Fruit fly (Drosophila melanogaster): Measurements from ENCODE around the gene CG43082.
A peak's percentile ranks its signal among the peaks of the same experiment; 100 is the strongest.

Gene CG43082

DNA sequence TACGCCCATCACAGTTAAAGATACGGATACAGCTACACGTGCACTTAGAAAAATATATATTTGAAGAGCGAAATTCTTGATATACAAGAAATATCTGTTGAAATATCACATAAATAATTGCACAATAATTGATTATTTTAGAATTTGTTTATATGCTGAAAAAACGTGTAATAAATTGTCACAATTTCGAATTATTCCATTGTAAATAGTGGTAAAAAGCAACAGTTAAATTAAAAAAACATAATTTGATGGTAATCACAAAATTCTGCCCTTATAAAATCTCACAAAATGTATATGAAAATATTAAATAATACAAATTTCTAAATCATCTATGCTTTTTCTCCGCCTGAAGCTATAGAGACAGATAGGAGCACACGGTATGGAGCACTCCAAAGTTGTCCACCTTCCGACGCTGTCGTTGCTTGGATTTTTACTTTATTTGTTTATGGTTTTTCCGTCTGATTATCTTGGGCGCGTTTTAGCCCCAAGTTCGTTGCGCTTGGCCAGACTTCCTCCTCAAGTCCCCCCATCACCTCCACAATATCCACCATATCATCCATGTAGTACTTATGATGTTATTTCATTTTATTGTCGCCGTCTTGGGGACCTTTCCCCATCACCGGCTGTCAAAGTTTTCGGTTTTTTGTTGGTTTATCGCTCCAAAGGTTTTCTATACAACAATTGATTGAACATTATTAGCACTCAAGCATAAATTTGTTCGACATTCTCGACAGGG lies 42.8 kb downstream of the CG43082 start (continued):
- TF ChIP-seq tap (tag; optimal IDR thresholded peaks at IDR 0.05) = peak; percentile 0
- no peak for TF ChIP-seq eyg (GFP tag; optimal IDR thresholded peaks at IDR 0.05)
- TF ChIP-seq CG6683 (GFP tag; optimal IDR thresholded peaks at IDR 0.05) = peak; percentile 12
- TF ChIP-seq CG12104 (GFP tag; optimal IDR thresholded peaks at IDR 0.05) = peak; percentile 55
- no peak for TF ChIP-seq Hey (tag; optimal IDR thresholded peaks at IDR 0.05)
- no peak for TF ChIP-seq YL-1 (GFP tag; optimal IDR thresholded peaks at IDR 0.05)
- no peak for TF ChIP-seq CG1832 (GFP tag; optimal IDR thresholded peaks at IDR 0.05)
- TF ChIP-seq pum (GFP tag; optimal IDR thresholded peaks at IDR 0.05) = no peak
- TF ChIP-seq jing (GFP tag; optimal IDR thresholded peaks at IDR 0.05) = peak; percentile 4
- TF ChIP-seq Jarid2 (GFP tag; optimal IDR thresholded peaks at IDR 0.05) = no peak
- TF ChIP-seq Bgb (GFP tag; IDR thresholded peaks at IDR 0.05; ENCODE audit: partially characterized antibody) = no peak
- no peak for TF ChIP-seq dan (GFP tag; IDR thresholded peaks at IDR 0.05)
- TF ChIP-seq CG9437 (GFP tag; optimal IDR thresholded peaks at IDR 0.05) = peak; percentile 45
- no peak for TF ChIP-seq NK7.1 (GFP tag; optimal IDR thresholded peaks at IDR 0.05)
- no peak for TF ChIP-seq CrebB (tag; optimal IDR thresholded peaks at IDR 0.05)
- no peak for TF ChIP-seq CG11456 (GFP tag; IDR thresholded peaks at IDR 0.05)
- no peak for TF ChIP-seq shn (GFP tag; optimal IDR thresholded peaks at IDR 0.05)
- peak; percentile 3 for TF ChIP-seq CG8359 (GFP tag; optimal IDR thresholded peaks at IDR 0.05; ENCODE audit: borderline replicate concordance)
- TF ChIP-seq Asciz (GFP tag; optimal IDR thresholded peaks at IDR 0.05) = peak; percentile 55
- no peak for TF ChIP-seq lov (optimal IDR thresholded peaks at IDR 0.05)
- TF ChIP-seq lov (GFP tag; IDR thresholded peaks at IDR 0.05) = no peak
- no peak for TF ChIP-seq CG1792 (GFP tag; optimal IDR thresholded peaks at IDR 0.05)
- TF ChIP-seq CG3407 (GFP tag; optimal IDR thresholded peaks at IDR 0.05) = no peak
- TF ChIP-seq CG2120 (GFP tag; optimal IDR thresholded peaks at IDR 0.05) = peak; percentile 38
- TF ChIP-seq CG4328 (GFP tag; optimal IDR thresholded peaks at IDR 0.05) = peak; percentile 24
- TF ChIP-seq h (optimal IDR thresholded peaks at IDR 0.05) = no peak
- peak; percentile 85 for TF ChIP-seq CG10979 (tag; optimal IDR thresholded peaks at IDR 0.05)
- no peak for TF ChIP-seq HLH54F (GFP tag; optimal IDR thresholded peaks at IDR 0.05)
- peak; percentile 41 for TF ChIP-seq odd (GFP tag; optimal IDR thresholded peaks at IDR 0.05)
- no peak for TF ChIP-seq CG12219 (GFP tag; optimal IDR thresholded peaks at IDR 0.05)
- TF ChIP-seq CG32532 (GFP tag; IDR thresholded peaks at IDR 0.05) = no peak
- peak; percentile 52 for TF ChIP-seq CG15696 (tag; optimal IDR thresholded peaks at IDR 0.05)
- TF ChIP-seq CG2202 (tag; optimal IDR thresholded peaks at IDR 0.05) = peak; percentile 18
- TF ChIP-seq CG10959 (GFP tag; IDR thresholded peaks at IDR 0.05) = no peak
- TF ChIP-seq dysf (GFP tag; IDR thresholded peaks at IDR 0.05) = peak; percentile 21; the same call in 1 of the 3 replicates
- no peak for TF ChIP-seq CG34376 (GFP tag; optimal IDR thresholded peaks at IDR 0.05)
- no peak for TF ChIP-seq CG1603 (tag; optimal IDR thresholded peaks at IDR 0.05)
- TF ChIP-seq onecut (GFP tag; IDR thresholded peaks at IDR 0.05) = no peak
- no peak for TF ChIP-seq Taf1 (GFP tag; IDR thresholded peaks at IDR 0.05)
- peak; percentile 13 for TF ChIP-seq mirr (GFP tag; optimal IDR thresholded peaks at IDR 0.05)
- no peak for TF ChIP-seq Ada2b (GFP tag; IDR thresholded peaks at IDR 0.05)
- peak; percentile 60 for TF ChIP-seq CG15269 (tag; optimal IDR thresholded peaks at IDR 0.05)
- no peak for TF ChIP-seq hkb (optimal IDR thresholded peaks at IDR 0.05)
- no peak for TF ChIP-seq hkb (GFP tag; IDR thresholded peaks at IDR 0.05)
- TF ChIP-seq CG17328 (GFP tag; IDR thresholded peaks at IDR 0.05) = no peak; the same call in 1 of the 2 replicates
- no peak for TF ChIP-seq Oaz (GFP tag; IDR thresholded peaks at IDR 0.05)
- 0 out of 2 replicates have a peak, but pooled peaks have one; percentile 32 for TF ChIP-seq klu (GFP tag; IDR thresholded peaks at IDR 0.05)
- no peak for TF ChIP-seq CG3995 (GFP tag; optimal IDR thresholded peaks at IDR 0.05)
- no peak for TF ChIP-seq CkIIα-i1 (GFP tag; IDR thresholded peaks at IDR 0.05)
- peak; percentile 53 for TF ChIP-seq Spps (tag; optimal IDR thresholded peaks at IDR 0.05)
- no peak for TF ChIP-seq CG12071 (GFP tag; optimal IDR thresholded peaks at IDR 0.05)
